Worm (Caenorhabditis elegans) whole organism, L4 larva: Measurements from ENCODE around the gene xpd-1.

Experiments used
- D1046.2 ChIP-seq: fragments of 200-800 bp; sonication (Bioruptor generic); IDR thresholded peaks from 2 replicates; pipeline ENCODE4 v1.3.6; 2022; ENCODE audit warnings: missing genetic modification characterization, missing compliant biosample characterization
- R02D3.7 ChIP-seq: fragments of 150-350 bp; sonication (generic microtip); optimal IDR thresholded peaks from 3 replicates; lab custom pipeline; 2014; ENCODE audit warnings: missing biosample characterization, missing genetic modification characterization
- ceh-82 ChIP-seq: sonication (generic microtip); optimal IDR thresholded peaks from 2 replicates; lab custom pipeline; 2017; ENCODE audit warnings: missing biosample characterization, missing genetic modification characterization
- ces-1 ChIP-seq: fragments of 150-350 bp; sonication (generic microtip); optimal IDR thresholded peaks from 4 replicates; lab custom pipeline; 2014; ENCODE audit warnings: missing biosample characterization, missing genetic modification reagents, missing genetic modification characterization
- fos-1 ChIP-seq: fragments of 150-350 bp; optimal IDR thresholded peaks from 2 replicates; lab custom pipeline; 2014; ENCODE audit warnings: missing biosample characterization, missing genetic modification characterization
- hif-1 ChIP-seq, 2 experiments: sonication (generic microtip); optimal IDR thresholded peaks; 2 replicates each; lab custom pipeline; 2016 to 2017; ENCODE audit warnings: missing compliant biosample characterization in 2 of 2, missing genetic modification characterization in 2 of 2, missing genetic modification reagents in 2 of 2, missing genotype in 2 of 2, mild to moderate bottlenecking in 1 of 2
- hlh-30 ChIP-seq: sonication (generic microtip); optimal IDR thresholded peaks from 2 replicates; lab custom pipeline; 2017; ENCODE audit warnings: antibody characterized with exemption, mild to moderate bottlenecking, missing genetic modification characterization, missing compliant biosample characterization; ENCODE audit not compliant: insufficient read depth
- mdl-1 ChIP-seq, 2 experiments: fragments of 150-350 bp in 1 of 2; sonication (generic microtip) in 1 of 2; optimal IDR thresholded peaks; 2 replicates each; lab custom pipeline; 2014 to 2017; ENCODE audit warnings: missing biosample characterization in 2 of 2, missing genetic modification characterization in 2 of 2
- mxl-3 ChIP-seq: fragments of 200-800 bp; sonication (Bioruptor generic); optimal IDR thresholded peaks from 2 replicates; lab custom pipeline; 2018; ENCODE audit warnings: mild to moderate bottlenecking, missing genetic modification characterization, missing compliant biosample characterization
- nhr-237 ChIP-seq: sonication (generic microtip); optimal IDR thresholded peaks from 2 replicates; lab custom pipeline; 2017; ENCODE audit warnings: missing biosample characterization, missing genetic modification characterization
- pqm-1 ChIP-seq: sonication (generic microtip); optimal IDR thresholded peaks from 2 replicates; lab custom pipeline; 2017; ENCODE audit warnings: missing biosample characterization, missing genetic modification characterization
- snpc-4 ChIP-seq: fragments of 150-350 bp; optimal IDR thresholded peaks from 2 replicates; lab custom pipeline; 2014; ENCODE audit warnings: missing biosample characterization, missing genetic modification characterization
- zag-1 ChIP-seq: fragments of 150-350 bp; optimal IDR thresholded peaks from 2 replicates; lab custom pipeline; 2014; ENCODE audit warnings: missing biosample characterization, missing genetic modification characterization
- ztf-11 ChIP-seq: fragments of 150-350 bp; optimal IDR thresholded peaks from 2 replicates; lab custom pipeline; 2014; ENCODE audit warnings: missing biosample characterization, missing genetic modification characterization

DNA sequence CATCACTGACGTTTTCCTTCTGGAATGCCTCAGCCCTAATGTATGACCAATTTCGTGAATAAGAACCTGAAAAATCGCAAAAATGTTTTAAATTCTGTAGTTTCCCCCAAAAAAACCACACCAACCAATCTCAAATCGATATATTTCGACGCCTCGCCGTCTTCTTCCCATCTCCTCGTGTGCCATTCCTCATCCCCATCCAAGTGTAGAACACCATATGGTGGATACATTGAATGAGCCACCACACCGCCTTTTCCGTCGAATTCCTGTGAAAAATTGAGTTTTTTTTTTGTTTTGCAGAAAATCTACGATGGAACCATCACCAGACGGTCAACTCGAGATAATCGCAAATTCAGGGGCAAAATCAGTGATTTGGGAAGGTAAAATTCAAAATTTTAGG, 27.4 kb downstream of the xpd-1 start, which contains the start of gene Y50D7A.1:
- TF ChIP-seq snpc-4 (tag; lab: Kevin White, UChicago) (no peak), hif-1 (tag; optimal IDR thresholded peaks at IDR 0.05; lab: Kevin White, UChicago) (no peak), zag-1 (tag; lab: Kevin White, UChicago) (no peak), pqm-1 (no peak), ztf-11 (tag; lab: Kevin White, UChicago) (no peak), hlh-30 (tag; lab: Kevin White, UChicago) (no peak), nhr-237 (tag; lab: Kevin White, UChicago) (no peak), mxl-3 (GFP tag; lab: Kevin White, UChicago) (no peak), ceh-82 (tag; lab: Kevin White, UChicago) (no peak), fos-1 (tag; lab: Kevin White, UChicago) (no peak), R02D3.7 (tag; lab: Kevin White, UChicago) (no peak), D1046.2 (no peak), mdl-1 (tag; optimal IDR thresholded peaks at IDR 0.05; lab: Kevin White, UChicago) (no peak), ces-1 (GFP tag; lab: Kevin White, UChicago) (no peak)
